Fruit fly (Drosophila melanogaster) whole organism, embryonic: Measurements from ENCODE around the gene CG32237.

Source experiments
- Adf1 ChIP-seq: fragments of 200-800 bp; sonication (Bioruptor generic); IDR thresholded peaks from 2 replicates; pipeline ENCODE4 v1.3.6; 2022; ENCODE audit warnings: missing biosample characterization, missing genetic modification characterization
- CG10321 ChIP-seq: fragments of 200-800 bp; sonication (Bioruptor generic); IDR thresholded peaks from 2 replicates; pipeline ENCODE4 v1.3.6; 2022; ENCODE audit warnings: missing biosample characterization, missing genetic modification characterization
- CG11456 ChIP-seq: fragments of 200-800 bp; sonication (Bioruptor generic); IDR thresholded peaks from 3 replicates; pipeline ENCODE4 v1.3.6; 2022; ENCODE audit warnings: missing biosample characterization, missing genetic modification characterization
- CG11723 ChIP-seq: fragments of 200-800 bp; sonication (Bioruptor generic); optimal IDR thresholded peaks from 2 replicates; lab custom pipeline; 2017; ENCODE audit warnings: missing biosample characterization, mild to moderate bottlenecking, missing genetic modification characterization
- CG12744 ChIP-seq: fragments of 200-800 bp; sonication (Bioruptor generic); optimal IDR thresholded peaks from 2 replicates; lab custom pipeline; 2016; ENCODE audit warnings: missing biosample characterization, missing genetic modification characterization
- CG1603 ChIP-seq: fragments of 200-800 bp; sonication (Bioruptor generic); optimal IDR thresholded peaks from 2 replicates; lab custom pipeline; 2019; ENCODE audit warnings: missing biosample characterization, mild to moderate bottlenecking, missing genetic modification characterization, moderate library complexity
- CG17186 ChIP-seq: fragments of 200-800 bp; sonication (Bioruptor generic); optimal IDR thresholded peaks from 3 replicates; lab custom pipeline; 2017; ENCODE audit warnings: missing biosample characterization, missing genetic modification reagents, missing genetic modification characterization
- CG17359 ChIP-seq: fragments of 200-800 bp; sonication (Bioruptor generic); optimal IDR thresholded peaks from 3 replicates; lab custom pipeline; 2018; ENCODE audit warnings: missing biosample characterization, mild to moderate bottlenecking, missing genetic modification characterization, moderate library complexity
- CG18764 ChIP-seq: fragments of 200-800 bp; sonication (Bioruptor generic); optimal IDR thresholded peaks from 3 replicates; lab custom pipeline; 2016; ENCODE audit warnings: missing biosample characterization, missing genetic modification characterization
- CG2202 ChIP-seq: fragments of 200-800 bp; sonication (Bioruptor generic); optimal IDR thresholded peaks from 2 replicates; lab custom pipeline; 2018; ENCODE audit warnings: missing biosample characterization, mild to moderate bottlenecking, missing genetic modification characterization
- CG2712 ChIP-seq: fragments of 200-800 bp; optimal IDR thresholded peaks from 3 replicates; lab custom pipeline; 2019; ENCODE audit warnings: missing biosample characterization, mild to moderate bottlenecking, missing genetic modification characterization, moderate library complexity
- CG2889 ChIP-seq: fragments of 200-800 bp; sonication (Bioruptor generic); IDR thresholded peaks from 3 replicates; pipeline ENCODE4 v1.3.6; 2022; ENCODE audit warnings: missing biosample characterization, missing genetic modification characterization
- CG33213 ChIP-seq: fragments of 200-800 bp; sonication (Bioruptor generic); optimal IDR thresholded peaks from 3 replicates; lab custom pipeline; 2016; ENCODE audit warnings: missing biosample characterization, missing genetic modification characterization
- CG33557 ChIP-seq: fragments of 200-800 bp; sonication (Bioruptor generic); optimal IDR thresholded peaks from 2 replicates; lab custom pipeline; 2019; ENCODE audit warnings: missing biosample characterization, mild to moderate bottlenecking, missing genetic modification characterization, moderate library complexity
- CG4360 ChIP-seq: fragments of 200-800 bp; sonication (Bioruptor generic); IDR thresholded peaks from 2 replicates; pipeline ENCODE4 v1.3.6; 2022; ENCODE audit warnings: missing biosample characterization, missing genetic modification characterization
- CG8359 ChIP-seq: fragments of 200-800 bp; sonication (Bioruptor generic); optimal IDR thresholded peaks from 2 replicates; lab custom pipeline; 2017; ENCODE audit warnings: missing biosample characterization, mild to moderate bottlenecking, missing genetic modification characterization, borderline replicate concordance
- CG8765 ChIP-seq: fragments of 200-800 bp; sonication (Bioruptor generic); IDR thresholded peaks from 2 replicates; pipeline ENCODE4 v1.3.6; 2022; ENCODE audit warnings: missing biosample characterization, missing genetic modification characterization
- CG9797 ChIP-seq: fragments of 200-800 bp; sonication (Bioruptor generic); optimal IDR thresholded peaks from 3 replicates; lab custom pipeline; 2018; ENCODE audit warnings: missing biosample characterization, mild to moderate bottlenecking, missing genetic modification characterization
- CTCF ChIP-seq: fragments of 200-800 bp; sonication (Bioruptor generic); optimal IDR thresholded peaks from 2 replicates; lab custom pipeline; 2017; ENCODE audit warnings: missing biosample characterization, mild to moderate bottlenecking, missing genetic modification characterization, moderate library complexity
- Ets65A ChIP-seq: fragments of 200-800 bp; sonication (Bioruptor generic); peaks from one replicate; lab custom pipeline; 2016; ENCODE audit warnings: missing biosample characterization, missing genetic modification characterization
- Fer1 ChIP-seq: fragments of 200-800 bp; sonication (Bioruptor generic); optimal IDR thresholded peaks from 2 replicates; lab custom pipeline; 2017; ENCODE audit warnings: missing biosample characterization, mild to moderate bottlenecking, missing genetic modification characterization
- HLH4C ChIP-seq: fragments of 200-800 bp; sonication (Bioruptor generic); IDR thresholded peaks from 3 replicates; pipeline ENCODE4 v1.3.6; 2022; ENCODE audit warnings: missing biosample characterization, missing genetic modification characterization; ENCODE audit not compliant: partially characterized antibody
- HLH54F ChIP-seq: fragments of 200-800 bp; sonication (Bioruptor generic); optimal IDR thresholded peaks from 3 replicates; lab custom pipeline; 2016; ENCODE audit warnings: missing biosample characterization, missing genetic modification characterization
- HLHmδ ChIP-seq: fragments of 200-800 bp; sonication (Bioruptor generic); optimal IDR thresholded peaks from 2 replicates; lab custom pipeline; 2018; ENCODE audit warnings: missing biosample characterization, mild to moderate bottlenecking, missing genetic modification characterization, moderate library complexity
- Hr3 ChIP-seq: fragments of 200-800 bp; sonication (Bioruptor generic); optimal IDR thresholded peaks from 3 replicates; lab custom pipeline; 2016; ENCODE audit warnings: missing biosample characterization, missing genetic modification characterization
- Rx ChIP-seq: fragments of 200-800 bp; sonication (Bioruptor generic); IDR thresholded peaks from 2 replicates; pipeline ENCODE4 v1.3.6; 2022; ENCODE audit warnings: missing biosample characterization, missing genetic modification characterization
- Six4 ChIP-seq: fragments of 200-800 bp; sonication (Bioruptor generic); optimal IDR thresholded peaks from 2 replicates; lab custom pipeline; 2016; ENCODE audit warnings: missing biosample characterization, missing genetic modification characterization
- amos ChIP-seq: fragments of 200-800 bp; sonication (Bioruptor generic); IDR thresholded peaks from 2 replicates; pipeline ENCODE4 v1.3.6; 2022; ENCODE audit warnings: missing biosample characterization, missing genetic modification characterization; ENCODE audit not compliant: partially characterized antibody
- br ChIP-seq: fragments of >200 bp; optimal IDR thresholded peaks from 2 replicates; lab custom pipeline; 2017
- corto ChIP-seq: fragments of 200-800 bp; sonication (Bioruptor generic); optimal IDR thresholded peaks from 2 replicates; lab custom pipeline; 2016; ENCODE audit warnings: missing biosample characterization, mild to moderate bottlenecking, missing genetic modification characterization, moderate library complexity
- dmrt11E ChIP-seq: fragments of 200-800 bp; sonication (Bioruptor generic); optimal IDR thresholded peaks from 3 replicates; lab custom pipeline; 2018; ENCODE audit warnings: missing biosample characterization, mild to moderate bottlenecking, missing genetic modification characterization, moderate library complexity
- dmrt99B ChIP-seq: fragments of 200-800 bp; sonication (Bioruptor generic); optimal IDR thresholded peaks from 2 replicates; lab custom pipeline; 2018; ENCODE audit warnings: missing biosample characterization, mild to moderate bottlenecking, missing genetic modification characterization, moderate library complexity
- ftz-f1 ChIP-seq: fragments of 200-800 bp; sonication (Bioruptor generic); optimal IDR thresholded peaks from 2 replicates; lab custom pipeline; 2016; ENCODE audit warnings: missing biosample characterization, missing genetic modification characterization
- gt ChIP-seq: fragments of 200-800 bp; sonication (Bioruptor generic); IDR thresholded peaks from 2 replicates; pipeline ENCODE4 v1.3.6; 2022; ENCODE audit warnings: missing biosample characterization, missing genetic modification characterization
- hkb ChIP-seq, 2 experiments: fragments of 200-800 bp in 1 of 2; fragments of >200 bp in 1 of 2; sonication (Bioruptor generic) in 1 of 2; IDR thresholded peaks in 1 of 2; optimal IDR thresholded peaks in 1 of 2; 2 replicates each; pipeline versions ENCODE4 v1.3.6 to Lab custom; 2017 to 2022; ENCODE audit warnings: missing biosample characterization in 1 of 2, missing genetic modification characterization in 1 of 2
- lbe ChIP-seq: fragments of 200-800 bp; sonication (Bioruptor generic); optimal IDR thresholded peaks from 2 replicates; lab custom pipeline; 2016; ENCODE audit warnings: missing biosample characterization, mild to moderate bottlenecking, missing genetic modification characterization
- org-1 ChIP-seq: fragments of 200-800 bp; sonication (Bioruptor generic); optimal IDR thresholded peaks from 2 replicates; lab custom pipeline; 2017; ENCODE audit warnings: missing biosample characterization, missing genetic modification characterization
- pita ChIP-seq: fragments of 200-800 bp; sonication (Bioruptor generic); optimal IDR thresholded peaks from 2 replicates; lab custom pipeline; 2017; ENCODE audit warnings: missing biosample characterization, mild to moderate bottlenecking, missing genetic modification characterization
- psq ChIP-seq: fragments of 200-800 bp; sonication (Bioruptor generic); optimal IDR thresholded peaks from 2 replicates; lab custom pipeline; 2017; ENCODE audit warnings: missing biosample characterization, missing genetic modification characterization
- repo ChIP-seq: fragments of 200-800 bp; sonication (Bioruptor generic); optimal IDR thresholded peaks from 2 replicates; lab custom pipeline; 2016; ENCODE audit warnings: missing biosample characterization, missing genetic modification characterization
- sens ChIP-seq: fragments of 200-800 bp; sonication (Bioruptor generic); peaks from one replicate; lab custom pipeline; 2016; ENCODE audit warnings: missing biosample characterization, missing genetic modification characterization
- so ChIP-seq: fragments of 200-800 bp; sonication (Bioruptor generic); IDR thresholded peaks from 3 replicates; pipeline ENCODE4 v1.3.6; 2022; ENCODE audit warnings: missing biosample characterization, missing genetic modification characterization
- stwl ChIP-seq: fragments of 200-800 bp; sonication (Bioruptor generic); optimal IDR thresholded peaks from 3 replicates; lab custom pipeline; 2018; ENCODE audit warnings: missing biosample characterization, mild to moderate bottlenecking, missing genetic modification characterization, moderate library complexity
- sug ChIP-seq: fragments of 200-800 bp; optimal IDR thresholded peaks from 2 replicates; lab custom pipeline; 2019; ENCODE audit warnings: missing biosample characterization, mild to moderate bottlenecking, missing genetic modification characterization, moderate library complexity
- vvl ChIP-seq: fragments of 200-800 bp; sonication (Bioruptor generic); IDR thresholded peaks from 2 replicates; pipeline ENCODE4 v1.3.6; 2022; ENCODE audit warnings: missing biosample characterization, missing genetic modification characterization
- zfh2 ChIP-seq: fragments of 200-800 bp; sonication (Bioruptor generic); optimal IDR thresholded peaks from 2 replicates; lab custom pipeline; 2016; ENCODE audit warnings: missing biosample characterization, missing genetic modification characterization

Gene CG32237

DNA sequence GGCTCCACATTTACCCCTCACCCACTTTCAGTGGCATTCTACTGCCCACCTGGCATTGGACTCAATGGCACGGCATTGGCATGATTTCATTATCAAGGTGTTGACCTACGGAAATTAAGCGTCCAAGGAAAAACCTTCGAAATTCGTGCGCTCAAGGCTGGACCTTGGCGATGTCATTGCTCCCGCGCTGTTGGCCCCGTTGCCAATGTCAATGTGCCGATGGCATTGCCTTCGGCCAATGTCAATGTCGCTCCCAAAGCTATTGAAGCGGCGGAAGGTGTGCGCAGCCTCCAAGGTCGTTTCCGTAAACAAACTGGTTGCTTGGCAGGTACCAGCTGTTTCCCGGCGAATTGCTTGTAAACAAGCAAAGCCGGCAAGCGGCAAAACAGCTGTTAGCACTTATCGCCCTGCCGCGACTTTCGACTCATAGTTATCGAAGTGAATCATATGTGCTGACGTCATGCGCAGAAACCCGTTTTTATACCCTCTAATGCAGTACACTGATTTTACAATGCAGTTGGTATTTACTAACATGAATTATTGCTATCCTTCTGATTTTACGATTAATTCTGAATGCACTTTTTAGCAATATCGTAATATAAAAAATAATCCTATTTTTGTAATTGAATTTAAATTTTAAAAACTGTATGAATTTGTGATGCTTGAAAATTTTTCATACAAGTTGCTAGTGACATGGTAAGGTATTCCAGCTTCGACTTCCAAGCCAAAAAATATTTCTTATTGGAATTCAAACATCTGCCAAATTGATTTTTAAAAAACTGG lies 27.7 kb downstream of the CG32237 start (continued):
- TF ChIP-seq Ets65A (GFP tag; lab: Kevin White, UChicago) (peak; percentile 93), CG2889 (peak; percentile 96), dmrt99B (peak; percentile 97), CG1603 (tag; lab: Kevin White, UChicago) (no peak), hkb (optimal IDR thresholded peaks at IDR 0.05; lab: Kevin White, UChicago) (no peak), hkb (GFP tag; IDR thresholded peaks at IDR 0.05; lab: Robert Waterston, UW) (peak; percentile 98), Six4 (GFP tag; lab: Kevin White, UChicago) (peak; percentile 91), CG8765 (peak; percentile 92), HLHmδ (GFP tag; lab: Kevin White, UChicago) (no peak), gt (GFP tag; lab: Robert Waterston, UW) (peak; percentile 89), CG2712 (tag; lab: Kevin White, UChicago) (peak; percentile 96), CG2202 (tag; lab: Kevin White, UChicago) (peak; percentile 89), sug (peak; percentile 88), CG18764 (GFP tag; lab: Kevin White, UChicago) (peak; percentile 87), zfh2 (GFP tag; lab: Kevin White, UChicago) (peak; percentile 90), Hr3 (GFP tag; lab: Kevin White, UChicago) (peak; percentile 96), CG4360 (GFP tag; lab: Robert Waterston, UW) (peak; percentile 74), CG33213 (peak; percentile 90), pita (GFP tag; lab: Kevin White, UChicago) (no peak), br (lab: Kevin White, UChicago) (no peak), Rx (GFP tag; lab: Robert Waterston, UW) (peak; percentile 96), CG10321 (GFP tag; lab: Robert Waterston, UW) (peak; percentile 82)
- TF ChIP-seq, all 482 proteins: peak for 420

DNA sequence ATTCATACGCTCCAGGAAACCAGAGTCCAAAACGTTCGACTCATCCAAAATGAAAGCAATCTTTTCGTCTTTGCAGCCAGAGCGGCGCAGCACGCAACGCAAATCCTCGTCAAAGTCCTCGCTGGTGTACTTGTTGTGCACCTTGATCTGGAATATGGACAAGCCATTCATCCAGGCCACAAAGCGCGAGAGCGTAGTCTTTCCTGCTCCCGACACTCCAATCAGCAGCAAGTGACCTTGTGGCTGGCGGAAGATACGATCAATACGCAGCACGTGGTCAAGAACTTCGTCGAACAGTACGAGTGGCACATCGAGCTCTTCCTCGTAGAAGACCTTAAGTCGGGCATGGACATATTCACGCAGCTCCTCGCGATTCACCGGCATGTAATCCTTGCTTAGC lies 38.1 kb downstream of the CG32237 start:
- TF ChIP-seq lbe (GFP tag; lab: Kevin White, UChicago) (no peak), CG9797 (GFP tag; lab: Kevin White, UChicago) (no peak), HLH54F (GFP tag; lab: Kevin White, UChicago) (no peak), Fer1 (GFP tag; lab: Kevin White, UChicago) (no peak), Ets65A (GFP tag; lab: Kevin White, UChicago) (peak; percentile 93)
- TF ChIP-seq, all 482 proteins: peak for 1

DNA sequence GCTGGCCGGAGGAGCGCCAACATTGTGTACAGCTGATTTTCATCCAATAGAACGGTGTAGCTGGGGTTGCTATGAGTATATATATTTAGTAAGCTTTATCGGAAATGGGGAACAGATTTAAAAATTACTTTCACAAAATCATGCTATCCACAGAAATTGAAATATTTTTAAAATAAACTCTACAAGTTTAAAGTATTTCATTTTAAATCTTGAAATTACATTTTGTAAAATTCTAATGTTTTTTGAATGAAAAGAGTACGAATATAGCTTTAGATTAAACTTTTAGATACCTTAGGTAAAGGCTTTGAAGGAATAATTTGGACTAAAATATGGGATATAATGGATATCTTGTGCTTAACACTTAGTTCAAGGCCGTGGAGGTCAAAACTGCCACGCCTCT lies 45.0 kb downstream of the CG32237 start, which contains the start of gene CG18808:
TSS of gene CG18808 (minus strand) at position 101 of the 400 bp plus-strand sequence.
- TF ChIP-seq Adf1 (GFP tag; lab: Robert Waterston, UW), result no peak

DNA sequence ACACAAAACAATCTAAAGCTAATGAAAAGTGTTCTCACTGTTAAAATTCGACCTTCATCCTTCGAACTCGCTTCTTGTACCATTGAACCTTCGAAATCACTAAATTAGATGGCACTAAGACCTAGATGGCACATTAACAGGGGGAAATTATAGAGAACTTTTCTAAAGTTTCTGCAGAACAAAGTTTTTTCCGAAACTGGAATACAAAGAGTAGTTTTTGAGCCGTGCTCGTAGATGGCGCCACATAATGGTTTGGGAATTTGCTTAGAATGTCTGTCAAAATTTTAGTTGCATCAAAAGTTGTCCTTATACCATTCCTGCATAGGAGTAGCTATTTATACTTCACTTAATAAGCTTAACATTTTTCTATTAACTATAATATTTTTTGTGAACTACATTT lies 46.5 kb downstream of the CG32237 start:
- TF ChIP-seq sens (peak; percentile 21), Ets65A (GFP tag; lab: Kevin White, UChicago) (peak; percentile 21), ftz-f1 (GFP tag; lab: Kevin White, UChicago) (no peak), CG17359 (no peak), so (GFP tag; lab: Robert Waterston, UW) (no peak), dmrt11E (no peak), CTCF (peak; percentile 92), CG12744 (GFP tag; lab: Kevin White, UChicago) (no peak), org-1 (GFP tag; lab: Kevin White, UChicago) (no peak), CG4360 (GFP tag; lab: Robert Waterston, UW) (no peak), CG11456 (GFP tag; lab: Robert Waterston, UW) (0 out of 3 replicates have a peak, but pooled peaks have one; percentile 5), HLH4C (GFP tag; lab: Robert Waterston, UW) (no peak), stwl (tag; lab: Kevin White, UChicago) (peak; percentile 15), corto (GFP tag; lab: Kevin White, UChicago) (no peak), br (lab: Kevin White, UChicago) (no peak), CG11723 (GFP tag; lab: Kevin White, UChicago) (no peak), psq (GFP tag; lab: Kevin White, UChicago) (no peak), amos (GFP tag; lab: Robert Waterston, UW) (no peak), repo (no peak), CG17186 (GFP tag; lab: Kevin White, UChicago) (no peak), CG8359 (GFP tag; lab: Kevin White, UChicago) (no peak), vvl (no peak), CG33557 (GFP tag; lab: Kevin White, UChicago) (no peak)
